Fruit fly (Drosophila melanogaster) whole organism, embryonic: ENCODE measurements around the gene bmm.

ENCODE experiments used
- Blimp-1 ChIP-seq: fragments of 200-800 bp; sonication (Bioruptor generic); optimal IDR thresholded peaks from 3 replicates; lab custom pipeline; 2018; ENCODE audit warnings: missing biosample characterization, missing genetic modification characterization, mild to moderate bottlenecking, moderate library complexity, missing genetic modification reagents
- CG11504 ChIP-seq: fragments of 200-800 bp; sonication (Bioruptor generic); optimal IDR thresholded peaks from 3 replicates; lab custom pipeline; 2019; ENCODE audit warnings: missing biosample characterization, mild to moderate bottlenecking, missing genetic modification characterization, moderate library complexity
- CG11696 ChIP-seq: fragments of 200-800 bp; sonication (Bioruptor generic); IDR thresholded peaks from 2 replicates; pipeline ENCODE4 v1.3.6; 2022; ENCODE audit warnings: missing biosample characterization, missing genetic modification characterization
- CG12155 ChIP-seq: fragments of 200-800 bp; sonication (Bioruptor generic); optimal IDR thresholded peaks from 3 replicates; lab custom pipeline; 2016; ENCODE audit warnings: missing biosample characterization, missing genetic modification characterization
- CG13296 ChIP-seq: fragments of 200-800 bp; sonication (Bioruptor generic); optimal IDR thresholded peaks from 3 replicates; lab custom pipeline; 2018; ENCODE audit warnings: missing biosample characterization, mild to moderate bottlenecking, missing genetic modification characterization
- CG1603 ChIP-seq: fragments of 200-800 bp; sonication (Bioruptor generic); optimal IDR thresholded peaks from 2 replicates; lab custom pipeline; 2019; ENCODE audit warnings: missing biosample characterization, mild to moderate bottlenecking, missing genetic modification characterization, moderate library complexity
- CG2116 ChIP-seq: fragments of 200-800 bp; sonication (Bioruptor generic); optimal IDR thresholded peaks from 3 replicates; lab custom pipeline; 2018; ENCODE audit warnings: missing biosample characterization, mild to moderate bottlenecking, missing genetic modification characterization
- CG2202 ChIP-seq: fragments of 200-800 bp; sonication (Bioruptor generic); optimal IDR thresholded peaks from 2 replicates; lab custom pipeline; 2018; ENCODE audit warnings: missing biosample characterization, mild to moderate bottlenecking, missing genetic modification characterization
- CG34224 ChIP-seq: fragments of 200-800 bp; sonication (Bioruptor generic); IDR thresholded peaks from 3 replicates; pipeline ENCODE4 v1.3.6; 2022; ENCODE audit warnings: missing biosample characterization, missing genetic modification characterization; ENCODE audit not compliant: partially characterized antibody
- CG3847 ChIP-seq: fragments of 200-800 bp; sonication (Bioruptor generic); IDR thresholded peaks from 2 replicates; pipeline ENCODE4 v1.3.6; 2022; ENCODE audit warnings: missing biosample characterization, missing genetic modification characterization
- CG42726 ChIP-seq: fragments of 200-800 bp; sonication (Bioruptor generic); IDR thresholded peaks from 2 replicates; pipeline ENCODE4 v1.3.6; 2022; ENCODE audit warnings: missing biosample characterization, missing genetic modification characterization; ENCODE audit not compliant: partially characterized antibody
- CG7839 ChIP-seq: fragments of 200-800 bp; sonication (Bioruptor generic); optimal IDR thresholded peaks from 3 replicates; lab custom pipeline; 2018; ENCODE audit warnings: missing biosample characterization, mild to moderate bottlenecking, missing genetic modification characterization, moderate library complexity
- CG8765 ChIP-seq: fragments of 200-800 bp; sonication (Bioruptor generic); IDR thresholded peaks from 2 replicates; pipeline ENCODE4 v1.3.6; 2022; ENCODE audit warnings: missing biosample characterization, missing genetic modification characterization
- CG9215 ChIP-seq: fragments of 200-800 bp; sonication (Bioruptor generic); IDR thresholded peaks from 2 replicates; pipeline ENCODE4 v1.3.6; 2022; ENCODE audit warnings: missing biosample characterization, missing genetic modification characterization
- CG9727 ChIP-seq: fragments of 200-800 bp; sonication (Bioruptor generic); optimal IDR thresholded peaks from 3 replicates; lab custom pipeline; 2017; ENCODE audit warnings: missing biosample characterization, mild to moderate bottlenecking, missing genetic modification characterization
- CG9817 ChIP-seq: fragments of 200-800 bp; sonication (Bioruptor generic); optimal IDR thresholded peaks from 2 replicates; lab custom pipeline; 2018; ENCODE audit warnings: missing biosample characterization, mild to moderate bottlenecking, missing genetic modification characterization, moderate library complexity
- CG9932 ChIP-seq: fragments of 200-800 bp; sonication (Bioruptor generic); IDR thresholded peaks from 2 replicates; pipeline ENCODE4 v1.3.6; 2022; ENCODE audit warnings: missing biosample characterization, missing genetic modification characterization
- CHES-1-like ChIP-seq: fragments of 200-800 bp; sonication (Bioruptor generic); optimal IDR thresholded peaks from 2 replicates; lab custom pipeline; 2016; ENCODE audit warnings: missing biosample characterization, missing genetic modification characterization
- Dad ChIP-seq: fragments of 200-800 bp; sonication (Bioruptor generic); optimal IDR thresholded peaks from 3 replicates; lab custom pipeline; 2016; ENCODE audit warnings: missing biosample characterization, missing genetic modification characterization
- Dp ChIP-seq: fragments of 200-800 bp; sonication (Bioruptor generic); optimal IDR thresholded peaks from 2 replicates; lab custom pipeline; 2018; ENCODE audit warnings: missing biosample characterization, mild to moderate bottlenecking, missing genetic modification characterization, moderate library complexity
- ERR ChIP-seq: fragments of 200-800 bp; sonication (Bioruptor generic); optimal IDR thresholded peaks from 2 replicates; lab custom pipeline; 2016; ENCODE audit warnings: missing biosample characterization, missing genetic modification characterization
- Mrtf ChIP-seq: fragments of 200-800 bp; sonication (Bioruptor generic); IDR thresholded peaks from 3 replicates; pipeline ENCODE4 v1.3.6; 2022; ENCODE audit warnings: missing biosample characterization, missing genetic modification characterization
- NC2α ChIP-seq: fragments of 200-800 bp; sonication (Bioruptor generic); optimal IDR thresholded peaks from 2 replicates; lab custom pipeline; 2016; ENCODE audit warnings: missing biosample characterization, missing genetic modification characterization
- Neu2 ChIP-seq: fragments of 200-800 bp; sonication (Bioruptor generic); optimal IDR thresholded peaks from 3 replicates; lab custom pipeline; 2016; ENCODE audit warnings: missing biosample characterization, missing genetic modification characterization, borderline replicate concordance
- Optix ChIP-seq: fragments of 200-800 bp; sonication (Bioruptor generic); IDR thresholded peaks from 3 replicates; pipeline ENCODE4 v1.3.6; 2022; ENCODE audit warnings: missing biosample characterization, missing genetic modification characterization
- Sry-β ChIP-seq: fragments of 200-800 bp; sonication (Bioruptor generic); optimal IDR thresholded peaks from 2 replicates; lab custom pipeline; 2018; ENCODE audit warnings: missing biosample characterization, mild to moderate bottlenecking, missing genetic modification characterization, moderate library complexity
- Vsx1 ChIP-seq: fragments of 200-800 bp; sonication (Bioruptor generic); optimal IDR thresholded peaks from 2 replicates; lab custom pipeline; 2017; ENCODE audit warnings: missing biosample characterization, mild to moderate bottlenecking, missing genetic modification characterization, missing genetic modification reagents
- ara ChIP-seq: fragments of 200-800 bp; sonication (Bioruptor generic); IDR thresholded peaks from 2 replicates; pipeline ENCODE4 v1.3.6; 2022; ENCODE audit warnings: missing biosample characterization, missing genetic modification characterization
- ash1 ChIP-seq: fragments of 200-800 bp; sonication (Bioruptor generic); optimal IDR thresholded peaks from 2 replicates; lab custom pipeline; 2018; ENCODE audit warnings: missing biosample characterization, mild to moderate bottlenecking, missing genetic modification characterization
- bab2 ChIP-seq: fragments of 200-800 bp; sonication (Bioruptor generic); optimal IDR thresholded peaks from 2 replicates; lab custom pipeline; 2016; ENCODE audit warnings: missing biosample characterization, missing genetic modification characterization
- bsh ChIP-seq, 2 experiments: fragments of 200-800 bp; sonication (Bioruptor generic); optimal IDR thresholded peaks; 2 replicates each; lab custom pipeline; 2017 to 2018; ENCODE audit warnings: mild to moderate bottlenecking in 2 of 2, missing biosample characterization in 2 of 2, missing genetic modification characterization in 2 of 2, moderate library complexity in 1 of 2
- chn ChIP-seq: fragments of 200-800 bp; sonication (Bioruptor generic); optimal IDR thresholded peaks from 2 replicates; lab custom pipeline; 2016; ENCODE audit warnings: missing biosample characterization, missing genetic modification characterization
- cwo ChIP-seq: fragments of 200-800 bp; sonication (Bioruptor generic); optimal IDR thresholded peaks from 3 replicates; lab custom pipeline; 2017; ENCODE audit warnings: missing biosample characterization, missing genetic modification characterization, mild to moderate bottlenecking, moderate library complexity, missing genetic modification reagents
- danr ChIP-seq: fragments of 200-800 bp; sonication (Bioruptor generic); IDR thresholded peaks from 2 replicates; pipeline ENCODE4 v1.3.6; 2022; ENCODE audit warnings: missing biosample characterization, missing genetic modification characterization
- fd102C ChIP-seq: fragments of 200-800 bp; sonication (Bioruptor generic); optimal IDR thresholded peaks from 2 replicates; lab custom pipeline; 2018; ENCODE audit warnings: missing biosample characterization, mild to moderate bottlenecking, missing genetic modification characterization, moderate library complexity
- fru ChIP-seq: fragments of >200 bp; optimal IDR thresholded peaks from 2 replicates; lab custom pipeline; 2017
- ham ChIP-seq: fragments of 200-800 bp; sonication (Bioruptor generic); IDR thresholded peaks from 2 replicates; pipeline ENCODE4 v1.3.6; 2022; ENCODE audit warnings: missing biosample characterization, missing genetic modification characterization
- mam ChIP-seq: fragments of 200-800 bp; sonication (Bioruptor generic); optimal IDR thresholded peaks from 3 replicates; lab custom pipeline; 2016; ENCODE audit warnings: missing biosample characterization, missing genetic modification characterization
- mirr ChIP-seq: fragments of 200-800 bp; sonication (Bioruptor generic); optimal IDR thresholded peaks from 3 replicates; lab custom pipeline; 2018; ENCODE audit warnings: missing biosample characterization, mild to moderate bottlenecking, missing genetic modification characterization
- nerfin-2 ChIP-seq: fragments of 200-800 bp; sonication (Bioruptor generic); IDR thresholded peaks from 2 replicates; pipeline ENCODE4 v1.3.6; 2022; ENCODE audit warnings: missing biosample characterization, missing genetic modification characterization; ENCODE audit not compliant: partially characterized antibody
- onecut ChIP-seq: fragments of 200-800 bp; sonication (Bioruptor generic); IDR thresholded peaks from 2 replicates; pipeline ENCODE4 v1.3.6; 2022; ENCODE audit warnings: missing biosample characterization, missing genetic modification characterization
- peb ChIP-seq: fragments of 200-800 bp; sonication (Bioruptor generic); IDR thresholded peaks from 2 replicates; pipeline ENCODE4 v1.3.6; 2022; ENCODE audit warnings: missing biosample characterization, missing genetic modification characterization
- run ChIP-seq: fragments of 200-800 bp; sonication (Bioruptor generic); optimal IDR thresholded peaks from 3 replicates; lab custom pipeline; 2018; ENCODE audit warnings: missing biosample characterization, mild to moderate bottlenecking, missing genetic modification characterization
- schlank ChIP-seq: fragments of 200-800 bp; sonication (Bioruptor generic); optimal IDR thresholded peaks from 2 replicates; lab custom pipeline; 2018; ENCODE audit warnings: missing biosample characterization, mild to moderate bottlenecking, missing genetic modification characterization
- sd ChIP-seq: fragments of 200-800 bp; sonication (Bioruptor generic); optimal IDR thresholded peaks from 3 replicates; lab custom pipeline; 2018; ENCODE audit warnings: missing biosample characterization, mild to moderate bottlenecking, missing genetic modification characterization, moderate library complexity
- slbo ChIP-seq: fragments of 200-800 bp; sonication (Bioruptor generic); IDR thresholded peaks from 2 replicates; pipeline ENCODE4 v1.3.6; 2022; ENCODE audit warnings: missing biosample characterization, missing genetic modification characterization
- slou ChIP-seq: fragments of 200-800 bp; sonication (Bioruptor generic); optimal IDR thresholded peaks from 3 replicates; lab custom pipeline; 2016; ENCODE audit warnings: missing biosample characterization, missing genetic modification characterization
- stc ChIP-seq: fragments of 200-800 bp; sonication (Bioruptor generic); IDR thresholded peaks from 2 replicates; pipeline ENCODE4 v1.3.6; 2022; ENCODE audit warnings: missing biosample characterization, missing genetic modification characterization

The bmm gene

dm6 chr3L:14801854-14802616 is 15.8 kb upstream of the bmm start, which contains the start of gene NHP2 (continued):
- TF ChIP-seq Blimp-1 (GFP tag; lab: Kevin White, UChicago) = no peak
- peak; percentile 77 for TF ChIP-seq CG3847 (GFP tag; lab: Robert Waterston, UW)
- peak; percentile 84 for TF ChIP-seq stc
- TF ChIP-seq CG12155 (GFP tag; lab: Kevin White, UChicago) = peak; percentile 72
- TF ChIP-seq CG13296 (GFP tag; lab: Kevin White, UChicago) = no peak
- TF ChIP-seq Neu2 = peak; percentile 60
- no peak for TF ChIP-seq mirr
- peak; percentile 21 for TF ChIP-seq CHES-1-like (GFP tag; lab: Kevin White, UChicago)
- peak; percentile 80 for TF ChIP-seq CG9817 (tag; lab: Kevin White, UChicago)
- TF ChIP-seq CG34224 (GFP tag; lab: Robert Waterston, UW) = 0 out of 3 replicates have a peak, but pooled peaks have one; percentile 24
- TF ChIP-seq mam (GFP tag; lab: Kevin White, UChicago) = peak; percentile 65
- no peak for TF ChIP-seq ERR
- peak; percentile 73 for TF ChIP-seq bab2
- TF ChIP-seq CG11504 (tag; lab: Kevin White, UChicago) = no peak
- TF ChIP-seq danr (GFP tag; lab: Robert Waterston, UW) = peak; percentile 31; the same call in 1 of the 2 replicates
- TF ChIP-seq CG9932 (GFP tag; lab: Robert Waterston, UW) = peak; percentile 84
- peak; percentile 56; the same call in 1 of the 2 replicates for TF ChIP-seq peb
- TF ChIP-seq run (tag; lab: Kevin White, UChicago) = peak; percentile 73
- peak; percentile 66 for TF ChIP-seq slou
- TF ChIP-seq Optix (GFP tag; lab: Robert Waterston, UW) = no peak
- peak; percentile 21 for TF ChIP-seq Sry-β (GFP tag; lab: Kevin White, UChicago)
- 0 out of 2 replicates have a peak, but pooled peaks have one; percentile 24 for TF ChIP-seq CG42726 (GFP tag; lab: Robert Waterston, UW)
- TF ChIP-seq nerfin-2 (GFP tag; lab: Robert Waterston, UW) = no peak
- TF ChIP-seq CG1603 (tag; lab: Kevin White, UChicago) = no peak
- TF ChIP-seq CG2116 (GFP tag; lab: Kevin White, UChicago) = peak; percentile 72
- no peak for TF ChIP-seq ash1
- TF ChIP-seq schlank (tag; lab: Kevin White, UChicago) = peak; percentile 9
- peak; percentile 29 for TF ChIP-seq Dad (GFP tag; lab: Kevin White, UChicago)
- TF ChIP-seq cwo = peak; percentile 86
- no peak for TF ChIP-seq ham (GFP tag; lab: Robert Waterston, UW)
- peak; percentile 57 for TF ChIP-seq Dp (GFP tag; lab: Kevin White, UChicago)
- TF ChIP-seq onecut (GFP tag; lab: Robert Waterston, UW) = peak; percentile 80
- TF ChIP-seq CG9727 (GFP tag; lab: Kevin White, UChicago) = peak; percentile 87
- peak; percentile 37; the same call in 1 of the 2 replicates for TF ChIP-seq CG11696 (GFP tag; lab: Robert Waterston, UW)
- peak; percentile 86 for TF ChIP-seq CG7839
- no peak for TF ChIP-seq sd
- TF ChIP-seq CG2202 (tag; lab: Kevin White, UChicago) = peak; percentile 70
- TF ChIP-seq chn (GFP tag; lab: Kevin White, UChicago) = peak; percentile 73
- no peak; the same call in 2 of the 3 replicates for TF ChIP-seq Mrtf (GFP tag; lab: Robert Waterston, UW)
- peak; percentile 84 for TF ChIP-seq slbo (GFP tag; lab: Robert Waterston, UW)
- peak; percentile 36 for TF ChIP-seq NC2α
- TF ChIP-seq ara (GFP tag; lab: Robert Waterston, UW) = peak; percentile 72; the same call in 1 of the 2 replicates
- peak; percentile 66; the same call in 1 of the 2 replicates for TF ChIP-seq CG9215 (GFP tag; lab: Robert Waterston, UW)
- TF ChIP-seq fd102C = no peak
- peak; percentile 78 for TF ChIP-seq Vsx1
- TF ChIP-seq CG8765 (GFP tag; lab: Robert Waterston, UW) = no peak
- TF ChIP-seq bsh (GFP tag; optimal IDR thresholded peaks at IDR 0.05; lab: Kevin White, UChicago) = peak; percentile 70 to 84
- no peak for TF ChIP-seq fru (lab: Kevin White, UChicago)
